Worm (Caenorhabditis elegans) whole organism, mixed stage, embryonic: ENCODE measurements around the gene pho-14.

Experiments used
- bed-3 ChIP-seq: fragments of 200-800 bp; sonication (Bioruptor generic); optimal IDR thresholded peaks from 3 replicates; lab custom pipeline; 2018; ENCODE audit warnings: mild to moderate bottlenecking, missing genetic modification characterization, moderate library complexity, missing compliant biosample characterization
- blmp-1 ChIP-seq: fragments of 150-350 bp; optimal IDR thresholded peaks from 2 replicates; lab custom pipeline; 2014; ENCODE audit warnings: missing biosample characterization, missing genetic modification characterization
- ceh-39 ChIP-seq: fragments of 150-350 bp; optimal IDR thresholded peaks from 2 replicates; lab custom pipeline; 2014; ENCODE audit warnings: missing biosample characterization, missing genetic modification characterization
- ceh-43 ChIP-seq: fragments of 200-800 bp; sonication (Bioruptor generic); optimal IDR thresholded peaks from 2 replicates; lab custom pipeline; 2018; ENCODE audit warnings: mild to moderate bottlenecking, missing genetic modification characterization, moderate library complexity, missing compliant biosample characterization
- ceh-83 ChIP-seq: fragments of 200-800 bp; sonication (Bioruptor generic); optimal IDR thresholded peaks from 2 replicates; lab custom pipeline; 2018; ENCODE audit warnings: mild to moderate bottlenecking, missing genetic modification characterization, missing compliant biosample characterization
- drap-1 ChIP-seq: fragments of 200-800 bp; sonication (Bioruptor generic); optimal IDR thresholded peaks from 3 replicates; lab custom pipeline; 2018; ENCODE audit warnings: mild to moderate bottlenecking, missing genetic modification characterization, missing compliant biosample characterization
- elt-1 ChIP-seq: sonication (generic microtip); optimal IDR thresholded peaks from 2 replicates; lab custom pipeline; 2017; ENCODE audit warnings: missing genetic modification characterization, mild to moderate bottlenecking, missing compliant biosample characterization, antibody characterized with exemption, moderate library complexity, borderline replicate concordance; ENCODE audit not compliant: insufficient read depth
- elt-3 ChIP-seq: fragments of 150-350 bp; optimal IDR thresholded peaks from 2 replicates; lab custom pipeline; 2014; ENCODE audit warnings: missing biosample characterization, missing genetic modification characterization
- ham-2 ChIP-seq: fragments of 200-800 bp; sonication (Bioruptor generic); optimal IDR thresholded peaks from 2 replicates; lab custom pipeline; 2018; ENCODE audit warnings: mild to moderate bottlenecking, missing genetic modification characterization, missing compliant biosample characterization
- hlh-1 ChIP-seq: fragments of 150-350 bp; optimal IDR thresholded peaks from 2 replicates; lab custom pipeline; 2014; ENCODE audit warnings: missing biosample characterization, missing genetic modification reagents, missing genetic modification characterization
- lin-13 ChIP-seq: fragments of 150-350 bp; optimal IDR thresholded peaks from 2 replicates; lab custom pipeline; 2014; ENCODE audit warnings: missing biosample characterization, missing genetic modification characterization
- lin-32 ChIP-seq: fragments of 200-800 bp; sonication (Bioruptor generic); optimal IDR thresholded peaks from 2 replicates; lab custom pipeline; 2018; ENCODE audit warnings: mild to moderate bottlenecking, missing genetic modification characterization, missing compliant biosample characterization
- mep-1 ChIP-seq: fragments of 150-350 bp; optimal IDR thresholded peaks from 2 replicates; lab custom pipeline; 2017; ENCODE audit warnings: missing biosample characterization, missing genetic modification reagents, missing genetic modification characterization, inconsistent platforms
- mls-2 ChIP-seq: sonication (generic microtip); optimal IDR thresholded peaks from 2 replicates; lab custom pipeline; 2016; ENCODE audit warnings: mild to moderate bottlenecking, missing genetic modification characterization, moderate library complexity, missing compliant biosample characterization
- nhr-12 ChIP-seq: fragments of 150-350 bp; optimal IDR thresholded peaks from 2 replicates; lab custom pipeline; 2014; ENCODE audit warnings: missing biosample characterization, missing genetic modification characterization
- nhr-2 ChIP-seq: fragments of 150-350 bp; optimal IDR thresholded peaks from 2 replicates; lab custom pipeline; 2014; ENCODE audit warnings: missing biosample characterization, missing genetic modification characterization
- nhr-28 ChIP-seq: fragments of 150-350 bp; optimal IDR thresholded peaks from 2 replicates; lab custom pipeline; 2014; ENCODE audit warnings: missing biosample characterization, missing genetic modification characterization
- snpc-4 ChIP-seq: fragments of 150-350 bp; optimal IDR thresholded peaks from 2 replicates; lab custom pipeline; 2014; ENCODE audit warnings: missing biosample characterization, missing genetic modification characterization
- sptf-1 ChIP-seq: sonication (generic microtip); optimal IDR thresholded peaks from 2 replicates; lab custom pipeline; 2017; ENCODE audit warnings: mild to moderate bottlenecking, missing genetic modification characterization, moderate library complexity, missing compliant biosample characterization
- tbx-8 ChIP-seq: fragments of 200-800 bp; sonication (Bioruptor generic); optimal IDR thresholded peaks from 2 replicates; lab custom pipeline; 2018; ENCODE audit warnings: mild to moderate bottlenecking, missing genetic modification characterization, moderate library complexity, missing compliant biosample characterization
- unc-120 ChIP-seq: sonication (generic microtip); optimal IDR thresholded peaks from 2 replicates; lab custom pipeline; 2017; ENCODE audit warnings: missing genetic modification characterization, missing compliant biosample characterization; ENCODE audit not compliant: poor library complexity, severe bottlenecking
- unc-62 ChIP-seq: fragments of 150-350 bp; optimal IDR thresholded peaks from 2 replicates; lab custom pipeline; 2014; ENCODE audit warnings: missing biosample characterization, missing genetic modification reagents, missing genetic modification characterization
- zip-8 ChIP-seq: fragments of 150-350 bp; optimal IDR thresholded peaks from 2 replicates; lab custom pipeline; 2014; ENCODE audit warnings: missing biosample characterization, missing genetic modification characterization
- ztf-11 ChIP-seq: fragments of 150-350 bp; optimal IDR thresholded peaks from 2 replicates; lab custom pipeline; 2014; ENCODE audit warnings: missing biosample characterization, missing genetic modification characterization

Gene pho-14

DNA sequence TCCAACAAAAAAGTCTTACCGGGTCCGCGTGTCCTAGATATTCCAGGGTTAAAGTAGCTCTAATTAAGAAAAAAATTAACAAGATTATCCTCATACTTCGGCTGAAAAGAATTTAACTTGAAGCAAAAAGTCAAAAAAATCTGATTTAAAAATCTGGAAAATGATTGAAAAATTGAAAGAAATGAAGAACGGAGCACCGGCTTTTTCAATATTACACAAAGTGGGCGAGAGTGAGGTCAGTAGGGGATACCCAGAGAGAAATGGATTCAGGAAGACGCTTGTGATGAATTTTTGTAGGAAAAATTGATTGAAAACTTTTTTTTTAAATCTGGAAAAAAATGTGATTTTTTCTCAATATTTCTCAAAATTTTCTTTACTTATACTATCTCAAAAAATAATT is at the start of gene pho-14:
Gene pho-14 (minus strand): TSS at position 101 of the 400 bp plus-strand sequence.
- TF ChIP-seq unc-62 (GFP tag; lab: Kevin White, UChicago) (no peak), nhr-12 (tag; lab: Kevin White, UChicago) (no peak), zip-8 (tag; lab: Kevin White, UChicago) (no peak), ceh-83 (GFP tag; lab: Kevin White, UChicago) (no peak), elt-3 (tag; lab: Kevin White, UChicago) (no peak), nhr-28 (tag; lab: Kevin White, UChicago) (no peak), sptf-1 (tag; lab: Kevin White, UChicago) (no peak), unc-120 (tag; lab: Kevin White, UChicago) (no peak), lin-13 (tag; lab: Kevin White, UChicago) (no peak), ham-2 (GFP tag; lab: Kevin White, UChicago) (no peak), hlh-1 (tag; lab: Kevin White, UChicago) (no peak), nhr-2 (tag; lab: Kevin White, UChicago) (no peak), mls-2 (no peak), snpc-4 (tag; lab: Kevin White, UChicago) (no peak), blmp-1 (tag; lab: Kevin White, UChicago) (no peak)

DNA sequence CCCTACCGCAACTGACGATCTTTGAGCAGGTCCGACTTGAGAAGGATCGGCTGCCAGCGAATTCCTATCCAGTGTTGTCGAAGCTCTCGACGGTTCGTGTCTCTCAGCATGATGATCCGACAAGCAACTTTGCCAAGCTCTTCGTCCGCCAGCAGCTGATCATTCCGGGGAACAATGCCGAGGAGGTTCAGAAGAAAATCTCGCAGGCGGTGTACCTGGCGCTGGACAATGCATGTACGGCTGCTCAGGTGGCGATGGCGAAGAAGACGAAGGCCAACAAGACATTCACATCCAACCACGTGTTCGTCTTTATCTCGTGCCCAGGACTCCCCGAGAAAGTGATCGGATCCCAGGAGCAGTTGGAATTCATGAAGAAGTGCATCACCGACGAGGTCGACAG is 48.8 kb upstream of the pho-14 start:
- TF ChIP-seq unc-120 (tag; lab: Kevin White, UChicago) (no peak), nhr-2 (tag; lab: Kevin White, UChicago) (no peak)

DNA sequence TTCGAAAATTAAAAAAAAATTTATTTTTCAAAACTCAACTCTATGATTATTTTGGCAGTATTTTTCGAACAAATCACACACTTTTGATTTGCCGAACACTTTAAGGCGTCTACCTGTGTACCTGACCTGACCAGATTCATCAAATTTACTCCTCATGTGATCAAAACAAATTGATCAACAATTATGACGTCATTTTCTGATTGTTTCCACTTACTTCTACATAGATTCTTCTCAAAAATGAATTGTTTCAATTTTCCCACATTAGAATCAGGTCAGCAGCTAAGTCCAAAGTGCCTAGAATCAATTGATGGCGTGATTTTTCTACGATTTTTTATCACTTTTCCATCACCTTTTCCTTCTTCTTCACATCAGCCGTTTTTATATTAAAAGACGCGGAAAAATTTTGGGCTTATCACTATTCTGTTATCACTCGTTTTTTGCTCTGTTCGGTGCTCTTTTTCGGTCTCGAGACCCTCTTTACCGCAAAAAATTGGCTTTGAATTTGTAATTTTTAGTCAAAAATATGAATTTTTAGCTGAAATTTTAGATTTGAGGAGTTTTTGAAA is 42.6 kb upstream of the pho-14 start:
- no peak for TF ChIP-seq unc-120 (tag; lab: Kevin White, UChicago)
- TF ChIP-seq zip-8 (tag; lab: Kevin White, UChicago): peak; percentile 58

DNA sequence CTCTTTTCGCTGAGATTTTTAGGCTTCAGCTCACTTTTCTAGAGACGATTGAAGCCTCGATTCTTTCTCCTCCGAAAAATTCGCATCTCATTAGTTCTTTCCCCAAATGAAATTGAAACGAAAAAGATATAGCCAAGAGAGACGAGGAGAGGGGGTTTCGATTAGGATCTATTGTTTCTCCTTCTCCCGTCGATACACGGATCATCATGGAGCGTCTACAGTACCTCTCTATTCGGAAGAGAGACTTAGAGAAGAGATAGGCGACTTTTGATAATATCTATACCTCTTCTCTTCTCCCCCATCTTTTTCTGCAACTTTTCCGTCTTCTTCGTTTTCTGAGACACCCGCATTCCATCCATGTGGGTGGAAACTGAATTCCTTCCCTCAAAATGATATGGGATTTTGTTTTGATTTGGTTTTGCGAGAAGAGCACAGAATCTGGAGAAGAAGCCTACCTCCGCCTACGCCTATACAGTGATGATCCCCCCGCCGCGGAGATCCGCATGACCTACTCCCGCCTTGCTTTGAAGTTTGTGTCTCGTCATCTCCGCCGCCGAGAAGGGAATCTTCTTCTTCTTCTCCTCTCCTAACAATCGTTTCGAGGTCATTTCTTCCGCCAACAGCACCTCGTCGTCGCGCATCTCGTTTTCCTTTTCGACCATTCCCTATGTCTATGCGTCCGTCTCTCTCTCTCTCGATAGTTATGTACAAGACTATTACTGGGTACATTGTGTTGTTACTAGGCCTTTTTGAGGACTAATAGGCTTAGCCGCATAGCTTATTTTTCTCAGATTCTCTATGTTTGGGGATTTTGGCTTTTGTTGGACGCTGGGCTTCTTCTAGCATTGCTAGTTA is 41.3 kb upstream of the pho-14 start:
- TF ChIP-seq elt-1 (tag; lab: Kevin White, UChicago): peak; percentile 97
- TF ChIP-seq tbx-8 (GFP tag; lab: Kevin White, UChicago): no peak
- no peak for TF ChIP-seq ceh-43 (GFP tag; lab: Kevin White, UChicago)
- peak; percentile 37 for TF ChIP-seq ham-2 (GFP tag; lab: Kevin White, UChicago)
- no peak for TF ChIP-seq lin-32
- TF ChIP-seq blmp-1 (tag; lab: Kevin White, UChicago): peak; percentile 12
- TF ChIP-seq, all 35 proteins: peak for 3

DNA sequence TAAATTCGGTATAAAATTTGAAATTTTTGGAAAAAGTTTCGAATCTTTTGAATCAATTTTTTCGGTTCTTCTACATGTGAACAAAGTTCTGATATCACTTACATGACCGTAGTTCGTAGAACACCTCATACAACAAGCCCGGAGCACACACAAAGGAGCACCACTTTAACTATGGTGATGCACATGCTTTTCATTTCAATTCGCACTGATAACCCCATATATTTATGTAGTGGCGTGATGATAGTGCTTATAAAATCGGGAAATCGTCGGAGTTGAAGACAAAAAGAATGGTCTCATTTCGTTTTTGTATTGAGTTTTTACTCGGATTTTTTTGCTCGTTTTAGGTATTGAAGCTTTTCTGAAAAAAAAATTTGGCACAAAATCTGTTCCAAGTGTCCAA is 40.1 kb upstream of the pho-14 start, which contains the start of gene W09B6.4:
Gene W09B6.4 (minus strand): TSS at position 151 of the 400 bp plus-strand sequence.
- TF ChIP-seq ztf-11 (tag; lab: Kevin White, UChicago) (no peak), mep-1 (tag; lab: Kevin White, UChicago) (no peak), mls-2 (no peak), bed-3 (GFP tag; lab: Kevin White, UChicago) (no peak), ceh-39 (tag; lab: Kevin White, UChicago) (no peak), drap-1 (GFP tag; lab: Kevin White, UChicago) (no peak)
- TF ChIP-seq, all 35 proteins: peak for 0

DNA sequence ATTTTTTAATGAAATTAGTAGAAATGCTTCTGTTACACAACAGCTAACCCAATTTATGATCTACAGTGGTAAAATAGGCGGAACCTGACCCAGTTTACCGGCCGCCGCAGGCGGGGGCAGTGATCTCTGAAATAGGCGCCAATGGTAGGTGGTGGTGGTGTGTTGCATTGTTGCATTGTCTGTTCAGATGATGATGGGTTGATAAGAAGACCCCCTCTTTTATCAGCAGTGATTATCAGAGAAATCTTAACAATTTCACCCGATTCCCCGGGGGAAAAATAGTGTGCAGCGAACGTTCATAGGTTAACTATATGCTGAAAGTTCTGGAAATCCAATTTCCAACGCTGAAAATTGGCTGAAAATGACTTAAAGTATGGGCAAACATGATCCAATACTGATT is 38.0 kb upstream of the pho-14 start:
- TF ChIP-seq drap-1 (GFP tag; lab: Kevin White, UChicago) (no peak), elt-1 (tag; lab: Kevin White, UChicago) (peak; percentile 63)

DNA sequence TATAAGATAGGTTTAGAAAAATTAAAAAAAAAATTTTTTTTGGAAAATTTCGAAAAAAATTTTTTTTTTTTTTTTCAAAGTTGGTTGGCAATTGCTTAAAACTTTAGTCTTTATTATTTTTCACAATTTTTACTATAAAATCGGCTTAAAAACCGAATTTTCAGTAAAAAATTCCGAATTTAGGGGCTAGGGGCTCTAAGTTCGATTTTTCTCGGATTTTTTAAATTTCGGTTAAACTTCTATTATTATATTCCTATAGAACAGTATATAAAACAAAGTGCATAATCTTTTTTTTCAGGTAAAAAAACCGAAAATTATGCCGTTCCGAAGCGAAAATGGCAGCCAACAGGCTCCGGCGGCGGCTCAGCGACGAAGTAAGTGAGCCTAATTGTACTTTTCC is 35.9 kb upstream of the pho-14 start, which contains the start of gene pod-2:
Gene pod-2 (plus strand): TSS at position 301 of the 400 bp plus-strand sequence.
- TF ChIP-seq snpc-4 (tag; lab: Kevin White, UChicago) (no peak), nhr-12 (tag; lab: Kevin White, UChicago) (no peak)
